Worm (Caenorhabditis elegans): ENCODE data around the gene mec-14.

The mec-14 gene

DNA sequence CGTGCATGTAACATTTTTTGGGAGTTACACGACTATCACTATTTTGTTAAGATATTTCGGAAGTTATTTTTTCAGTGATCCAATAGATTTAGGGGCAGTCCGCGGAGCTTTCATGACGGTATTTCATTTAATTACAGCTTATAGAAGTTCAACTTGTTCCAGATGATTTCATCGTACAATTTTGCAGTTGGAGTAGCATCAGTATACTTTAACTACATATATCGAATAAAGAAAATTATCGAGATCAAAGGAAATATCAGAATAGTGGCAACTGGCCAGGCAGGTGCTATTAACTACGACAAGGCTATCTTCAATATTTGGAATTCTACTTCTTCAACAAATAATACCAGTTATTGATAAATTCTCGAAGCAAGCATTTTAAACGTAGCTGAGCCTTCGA, 14.3 kb downstream of the mec-14 start:
- no peak for TF ChIP-seq unc-62 (GFP tag; optimal IDR thresholded peaks at IDR 0.05)

DNA sequence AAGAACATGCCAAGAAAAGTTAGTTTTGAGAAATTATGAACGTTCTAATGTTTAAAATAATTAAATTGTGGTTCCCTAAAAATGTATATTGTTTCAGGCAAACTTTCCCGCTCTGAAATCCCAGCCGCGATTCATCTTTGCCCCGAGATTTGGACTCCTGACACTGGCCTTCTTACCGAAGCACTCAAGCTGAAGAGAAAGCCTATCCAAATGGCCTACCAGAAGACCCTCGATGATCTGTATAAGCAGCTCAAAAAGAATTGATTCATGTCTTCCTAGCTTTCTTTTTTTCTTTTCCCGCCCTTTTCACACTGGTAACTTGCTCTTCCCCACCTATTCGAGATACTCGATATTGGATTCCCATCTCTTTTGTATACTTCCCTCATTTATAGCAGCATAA, 22.7 kb downstream of the mec-14 start:
- no peak for TF ChIP-seq unc-62 (GFP tag; optimal IDR thresholded peaks at IDR 0.05)

ce11 chrIII:7167568-7167937, 25.2 kb downstream of the mec-14 start, which contains the start of gene acs-4:
acs-4 (plus strand) TSS chrIII:7167838.
- TF ChIP-seq unc-62 (GFP tag; optimal IDR thresholded peaks at IDR 0.05) = no peak

ce11 chrIII:7166664-7167567, 25.9 kb downstream of the mec-14 start:
- TF ChIP-seq unc-62 (GFP tag; optimal IDR thresholded peaks at IDR 0.05) = no peak

DNA sequence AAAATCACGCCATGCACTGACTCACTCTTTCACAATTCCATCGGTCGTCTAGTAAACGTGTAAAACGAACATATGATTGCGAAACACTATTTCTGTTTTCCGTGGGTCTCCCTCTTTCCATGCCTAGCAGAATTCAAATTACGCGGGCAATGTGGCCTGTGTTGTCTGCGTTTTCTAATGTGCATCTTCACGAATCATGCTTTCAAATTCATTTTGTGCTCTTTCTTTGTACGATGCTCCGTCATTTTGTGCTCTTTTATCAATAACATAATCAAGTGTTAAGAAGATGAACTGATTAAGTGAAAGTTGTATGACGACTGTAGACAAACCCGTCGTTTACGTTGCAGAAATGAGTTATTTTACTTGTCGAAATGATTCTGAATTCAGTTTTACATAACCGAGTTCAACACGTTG, 27.0 kb downstream of the mec-14 start:
- TF ChIP-seq unc-62 (GFP tag; optimal IDR thresholded peaks at IDR 0.05) = no peak

- TF ChIP-seq unc-62 (GFP tag; optimal IDR thresholded peaks at IDR 0.05) = no peak
Measured at ce11 chrIII:7165276-7165675, 27.5 kb downstream of the mec-14 start.

DNA sequence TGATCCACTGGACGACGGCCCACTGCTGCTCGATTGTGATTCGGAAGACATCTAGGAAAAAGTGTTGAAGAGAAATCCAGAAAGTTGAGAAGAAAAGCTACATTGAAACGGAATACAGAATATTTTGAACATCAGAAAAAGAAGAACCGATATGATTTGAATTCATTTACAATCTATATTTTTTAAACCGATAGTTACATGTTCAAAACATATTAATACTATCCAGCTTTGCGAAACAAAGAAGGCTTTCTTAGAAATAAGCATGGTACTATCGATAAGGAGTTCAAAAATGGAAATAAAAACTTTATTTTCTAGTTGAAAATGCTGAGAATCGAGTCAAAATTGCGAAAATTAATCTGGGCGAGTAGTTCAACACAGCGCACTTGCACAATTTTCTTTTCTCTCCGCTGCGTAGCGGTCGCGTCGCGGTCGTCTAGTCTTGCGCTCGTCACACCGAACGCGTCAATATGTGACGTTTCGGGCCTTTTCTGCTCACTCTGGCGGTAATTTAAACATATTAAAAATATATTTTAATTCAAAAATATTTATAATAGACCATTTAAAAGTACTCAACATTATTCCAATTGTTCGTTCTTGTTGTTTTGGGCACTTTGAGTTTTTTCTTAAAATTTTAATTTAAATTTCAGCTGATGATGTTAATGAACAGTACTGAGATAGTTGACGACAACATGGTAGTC, 30.6 kb downstream of the mec-14 start, which contains the start of the genes syf-2 and K04G7.1:
Gene syf-2, minus strand, starts transcription at position 51 of the 698 bp plus-strand sequence.
Gene K04G7.1, plus strand, starts transcription at position 648 of the 698 bp plus-strand sequence.
- no peak for TF ChIP-seq unc-62 (GFP tag; optimal IDR thresholded peaks at IDR 0.05)

DNA sequence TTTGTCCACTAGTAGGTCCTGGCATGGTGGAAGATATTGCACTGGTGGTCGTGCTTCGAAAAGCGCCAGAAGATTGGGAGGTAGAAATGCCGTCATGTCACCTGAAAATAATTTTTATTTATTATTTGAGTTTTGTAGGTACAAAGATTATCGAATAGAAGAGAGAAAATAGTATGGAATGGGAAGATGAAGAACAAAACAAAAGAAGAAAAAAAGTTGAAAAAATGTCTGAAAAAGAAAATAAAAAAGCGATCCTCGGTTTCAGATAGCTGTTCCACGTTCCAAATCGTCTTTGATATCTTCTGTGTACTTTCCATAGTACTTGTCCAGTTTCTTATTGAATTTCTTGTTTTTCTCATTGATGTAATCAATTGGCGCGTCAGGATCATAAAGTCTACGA, 31.7 kb downstream of the mec-14 start, which contains the start of gene rnp-7:
Gene rnp-7, minus strand, starts transcription at position 101 of the 400 bp plus-strand sequence.
- TF ChIP-seq unc-62 (GFP tag; optimal IDR thresholded peaks at IDR 0.05) = no peak

DNA sequence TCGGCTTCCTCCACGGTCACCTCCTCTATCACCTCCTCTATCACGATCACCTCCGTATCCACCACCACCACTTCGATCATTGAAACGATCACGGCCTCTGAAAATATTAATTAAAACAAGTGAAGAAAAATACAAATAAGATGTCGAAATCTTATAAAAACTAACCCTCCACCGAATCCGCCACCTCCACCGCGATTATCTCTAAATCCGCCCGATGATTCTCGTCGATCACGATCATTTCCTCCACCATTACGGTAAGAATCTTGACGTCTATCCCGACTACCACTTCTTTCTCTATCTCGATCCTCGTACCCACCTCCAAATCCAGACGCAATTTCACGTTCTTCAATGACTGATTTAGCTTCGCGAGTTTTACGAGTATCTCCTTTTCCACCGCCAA, 33.5 kb downstream of the mec-14 start:
- TF ChIP-seq unc-62 (GFP tag; optimal IDR thresholded peaks at IDR 0.05) = no peak

DNA sequence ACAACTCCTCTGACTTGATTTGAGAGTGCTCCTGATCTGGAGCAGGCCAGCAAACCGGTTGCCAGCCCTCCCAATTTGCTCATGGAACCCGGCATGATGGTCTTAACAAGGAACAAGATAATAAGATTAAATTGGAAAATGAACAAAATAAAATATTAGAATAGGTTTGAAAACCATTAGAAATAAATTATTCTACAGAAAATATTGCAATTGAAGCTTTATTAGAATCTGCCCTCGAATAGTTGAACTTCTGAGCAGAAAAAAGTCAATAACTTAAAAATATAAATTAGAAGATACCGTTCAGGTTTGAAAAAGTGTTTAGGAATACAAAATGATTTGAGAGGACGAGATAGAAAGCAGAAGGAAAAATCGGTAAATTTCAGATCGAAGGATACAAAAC, 34.1 kb downstream of the mec-14 start, which contains the start of gene nuo-4:
Gene nuo-4, minus strand, starts transcription at position 101 of the 400 bp plus-strand sequence.
- TF ChIP-seq unc-62 (GFP tag; optimal IDR thresholded peaks at IDR 0.05) = no peak

- TF ChIP-seq unc-62 (GFP tag; optimal IDR thresholded peaks at IDR 0.05) = no peak
Measured at ce11 chrIII:7155631-7156030, 37.2 kb downstream of the mec-14 start.

ce11 chrIII:7154526-7154925, 38.3 kb downstream of the mec-14 start:
- TF ChIP-seq unc-62 (GFP tag; optimal IDR thresholded peaks at IDR 0.05) = no peak

DNA sequence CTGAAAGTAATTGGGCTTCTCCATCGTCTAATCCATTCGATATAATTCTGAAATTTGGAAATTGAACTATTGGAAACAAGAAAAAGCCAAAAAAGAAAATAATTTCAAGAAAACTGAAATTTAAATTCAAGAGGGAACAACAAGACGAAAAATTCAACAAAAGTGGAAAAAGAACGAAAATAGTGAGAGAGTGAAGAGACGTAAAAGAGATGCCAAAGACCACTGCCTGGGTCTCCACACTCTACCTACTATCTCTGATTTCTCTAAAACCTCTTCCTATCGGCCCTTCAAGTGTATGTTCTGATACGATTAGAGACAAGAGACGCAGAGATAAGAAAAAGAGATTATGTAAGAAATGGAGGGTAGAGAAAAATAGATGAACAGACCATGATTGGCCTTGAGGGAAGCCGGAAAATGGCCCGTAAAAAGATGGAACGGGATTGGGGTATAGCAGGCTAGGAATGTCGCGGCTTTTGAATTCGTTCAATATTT, 39.0 kb downstream of the mec-14 start, which contains the start of gene ogt-1:
Gene ogt-1, minus strand, starts transcription at position 51 of the 492 bp plus-strand sequence.
- no peak for TF ChIP-seq unc-62 (GFP tag; optimal IDR thresholded peaks at IDR 0.05)

DNA sequence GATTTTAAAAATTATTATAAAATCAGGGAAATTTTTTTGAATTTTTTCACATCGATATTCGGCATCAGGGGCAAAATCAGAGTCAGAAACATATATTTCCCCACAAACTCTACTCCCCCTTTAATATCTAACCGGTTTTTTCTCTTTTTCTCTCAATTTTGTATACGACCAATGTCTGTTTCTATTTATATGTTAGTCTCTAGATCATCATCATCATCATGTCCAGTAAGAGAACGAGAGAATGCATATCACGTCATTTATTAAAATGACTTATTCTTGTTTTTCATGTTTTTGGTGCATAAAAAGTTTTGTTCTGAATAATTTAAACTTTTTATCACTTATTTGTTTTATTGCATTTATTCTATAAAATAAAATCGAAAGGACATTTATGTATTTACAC, 40.2 kb downstream of the mec-14 start:
- no peak for TF ChIP-seq unc-62 (GFP tag; optimal IDR thresholded peaks at IDR 0.05)

DNA sequence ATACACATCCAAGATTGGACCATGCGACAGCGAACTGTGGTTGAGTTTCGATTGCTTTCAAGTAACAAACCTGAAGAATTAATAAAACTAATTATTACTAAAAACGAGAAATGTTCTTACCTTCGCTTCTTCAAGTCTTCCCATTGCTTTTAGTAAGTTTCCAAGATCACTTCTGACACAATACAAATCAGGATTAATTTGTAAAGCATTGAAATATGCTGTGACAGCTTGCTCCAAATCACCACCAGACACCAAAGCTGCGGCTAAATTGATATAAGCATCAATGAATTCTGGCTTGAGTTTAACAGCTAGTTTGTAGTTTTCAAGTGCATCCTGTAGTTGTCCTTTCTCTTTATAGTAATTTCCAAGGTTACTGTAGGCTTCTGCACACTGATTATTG, 42.6 kb downstream of the mec-14 start:
- TF ChIP-seq unc-62 (GFP tag; optimal IDR thresholded peaks at IDR 0.05) = no peak

DNA sequence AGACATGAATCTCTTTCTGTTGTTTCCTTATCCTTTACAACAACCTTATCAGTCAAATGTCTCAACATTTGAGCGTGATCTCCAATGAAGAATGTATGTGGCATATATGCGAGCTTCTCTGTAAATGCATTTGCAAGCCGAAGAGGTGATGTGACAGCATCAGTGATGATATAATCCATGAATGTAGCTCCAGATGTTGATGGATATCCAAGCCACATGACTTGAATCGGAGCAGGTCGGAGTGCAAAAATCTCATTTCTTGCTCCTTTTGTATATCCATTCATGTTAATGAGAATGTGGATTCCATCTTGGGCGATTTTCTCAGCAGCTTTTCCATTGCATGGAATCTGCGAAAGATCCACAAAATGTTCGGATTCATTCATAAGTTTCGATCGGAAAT, 44.6 kb downstream of the mec-14 start:
- TF ChIP-seq unc-62 (GFP tag; optimal IDR thresholded peaks at IDR 0.05) = no peak
